Worm (Caenorhabditis elegans) whole organism, early embryonic: ENCODE results near the gene C31H1.5.

Source experiments
- F13C5.2 ChIP-seq: sonication (generic microtip); optimal IDR thresholded peaks from 2 replicates; lab custom pipeline; 2017; ENCODE audit warnings: mild to moderate bottlenecking, missing genetic modification characterization, inconsistent platforms, missing compliant biosample characterization
- ama-1 ChIP-seq: fragments of 150-350 bp; optimal IDR thresholded peaks from 2 replicates; lab custom pipeline; 2014
- hmg-4 ChIP-seq: fragments of 200-800 bp; sonication (Bioruptor generic); optimal IDR thresholded peaks from 2 replicates; lab custom pipeline; 2018; ENCODE audit warnings: mild to moderate bottlenecking, missing genetic modification characterization, missing compliant biosample characterization
- hnd-1 ChIP-seq: sonication (generic microtip); optimal IDR thresholded peaks from 2 replicates; lab custom pipeline; 2016; ENCODE audit warnings: missing genetic modification characterization, missing compliant biosample characterization
- pes-1 ChIP-seq: fragments of 200-800 bp; sonication (Bioruptor generic); IDR thresholded peaks from 2 replicates; pipeline ENCODE4 v1.3.6; 2022; ENCODE audit warnings: missing genetic modification reagents, missing genetic modification characterization, missing compliant biosample characterization
- sea-1 ChIP-seq: fragments of 200-800 bp; sonication (Bioruptor generic); conservative IDR thresholded peaks from 2 replicates; pipeline ENCODE4 v1.3.6; 2022; ENCODE audit warnings: missing genetic modification characterization, missing compliant biosample characterization
- tra-4 ChIP-seq: sonication (generic microtip); optimal IDR thresholded peaks from 2 replicates; lab custom pipeline; 2017; ENCODE audit warnings: missing genetic modification characterization, missing compliant biosample characterization

DNA sequence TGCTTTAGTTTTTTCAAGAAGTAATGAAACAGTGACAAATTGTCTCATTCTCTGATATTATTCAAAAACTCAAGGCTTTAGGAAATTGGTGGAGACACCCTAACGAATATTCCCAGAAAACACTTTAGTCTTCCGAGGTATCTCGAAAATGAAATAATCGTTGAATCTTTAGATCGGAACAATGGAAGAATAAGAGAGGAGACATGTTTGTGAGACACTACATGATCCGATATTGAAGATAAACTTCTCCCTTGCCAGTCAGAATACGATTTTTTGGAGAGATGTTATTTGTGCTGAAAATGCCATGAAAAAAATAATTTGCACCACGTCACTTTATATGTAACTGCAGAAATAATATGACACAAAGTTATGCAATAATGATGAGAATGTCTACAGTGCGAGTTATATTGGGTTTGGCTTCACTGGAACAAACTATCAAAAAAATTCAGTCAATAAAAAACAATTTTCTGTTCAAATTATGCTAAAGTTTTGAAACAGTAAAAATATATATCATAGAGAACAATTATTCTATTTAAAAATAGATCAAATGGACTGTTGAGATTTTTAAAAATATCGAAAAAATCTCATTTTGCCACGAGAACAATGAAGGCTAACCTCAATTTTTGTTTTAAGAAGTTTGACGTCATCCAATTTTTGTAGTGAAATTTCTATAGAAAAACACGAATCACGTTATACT, 35.2 kb downstream of the C31H1.5 start:
- TF ChIP-seq F13C5.2 (no peak), ama-1 (lab: Kevin White, UChicago) (no peak), pes-1 (GFP tag; lab: Robert Waterston, UW) (no peak), sea-1 (GFP tag; lab: Robert Waterston, UW) (no peak), hmg-4 (no peak), hnd-1 (no peak), tra-4 (no peak)
